Fruit fly (Drosophila melanogaster) whole organism, prepupa: ENCODE measurements around the gene bigmax.

Experiments used
- CG10669 ChIP-seq: fragments of 200-800 bp; sonication (Bioruptor generic); optimal IDR thresholded peaks from 3 replicates; lab custom pipeline; 2018; ENCODE audit warnings: missing biosample characterization, mild to moderate bottlenecking, missing genetic modification characterization, moderate library complexity
- CG11762 ChIP-seq: fragments of 200-800 bp; sonication (Bioruptor generic); optimal IDR thresholded peaks from 3 replicates; lab custom pipeline; 2016; ENCODE audit warnings: missing biosample characterization, missing genetic modification characterization; ENCODE audit not compliant: insufficient read depth
- CG11902 ChIP-seq: fragments of 200-800 bp; sonication (Bioruptor generic); optimal IDR thresholded peaks from 3 replicates; lab custom pipeline; 2016; ENCODE audit warnings: missing biosample characterization, missing genetic modification characterization
- CG1621 ChIP-seq: fragments of 200-800 bp; sonication (Bioruptor generic); optimal IDR thresholded peaks from 3 replicates; lab custom pipeline; 2018; ENCODE audit warnings: missing biosample characterization, mild to moderate bottlenecking, missing genetic modification characterization
- CG3032 ChIP-seq: fragments of 200-800 bp; optimal IDR thresholded peaks from 2 replicates; lab custom pipeline; 2019; ENCODE audit warnings: missing biosample characterization, mild to moderate bottlenecking, missing genetic modification characterization, moderate library complexity
- CG31627 ChIP-seq: fragments of 200-800 bp; sonication (Bioruptor generic); optimal IDR thresholded peaks from 3 replicates; lab custom pipeline; 2016; ENCODE audit warnings: missing biosample characterization, missing genetic modification characterization
- CG32006 ChIP-seq: fragments of 200-800 bp; sonication (Bioruptor generic); optimal IDR thresholded peaks from 3 replicates; lab custom pipeline; 2017; ENCODE audit warnings: missing biosample characterization, mild to moderate bottlenecking, missing genetic modification characterization
- CG34406 ChIP-seq: fragments of 200-800 bp; sonication (Bioruptor generic); optimal IDR thresholded peaks from 3 replicates; lab custom pipeline; 2016; ENCODE audit warnings: missing biosample characterization, missing genetic modification characterization
- CG3919 ChIP-seq: fragments of 200-800 bp; sonication (Bioruptor generic); optimal IDR thresholded peaks from 3 replicates; lab custom pipeline; 2016; ENCODE audit warnings: missing biosample characterization, missing genetic modification characterization
- CG4318 ChIP-seq: fragments of 200-800 bp; sonication (Bioruptor generic); optimal IDR thresholded peaks from 3 replicates; lab custom pipeline; 2017; ENCODE audit warnings: missing biosample characterization, mild to moderate bottlenecking, missing genetic modification characterization
- CG6163 ChIP-seq: fragments of 200-800 bp; sonication (Bioruptor generic); IDR thresholded peaks from 3 replicates; pipeline ENCODE4 v1.3.6; 2022; ENCODE audit warnings: missing biosample characterization, missing genetic modification characterization
- CG6276 ChIP-seq: fragments of 200-800 bp; sonication (Bioruptor generic); optimal IDR thresholded peaks from 2 replicates; lab custom pipeline; 2017; ENCODE audit warnings: missing biosample characterization, mild to moderate bottlenecking, missing genetic modification characterization
- CG6792 ChIP-seq: fragments of 200-800 bp; sonication (Bioruptor generic); optimal IDR thresholded peaks from 3 replicates; lab custom pipeline; 2016; ENCODE audit warnings: missing biosample characterization, missing genetic modification characterization
- CG6808 ChIP-seq: fragments of 200-800 bp; sonication (Bioruptor generic); optimal IDR thresholded peaks from 3 replicates; lab custom pipeline; 2017; ENCODE audit warnings: missing biosample characterization, missing genetic modification characterization, mild to moderate bottlenecking, moderate library complexity, missing genetic modification reagents
- CG7368 ChIP-seq: fragments of 200-800 bp; sonication (Bioruptor generic); optimal IDR thresholded peaks from 3 replicates; lab custom pipeline; 2016; ENCODE audit warnings: missing biosample characterization, missing genetic modification characterization
- CG8119 ChIP-seq: fragments of 200-800 bp; sonication (Bioruptor generic); IDR thresholded peaks from 3 replicates; pipeline ENCODE4 v1.3.6; 2022; ENCODE audit warnings: missing biosample characterization, missing genetic modification characterization
- CG8319 ChIP-seq: fragments of 200-800 bp; sonication (Bioruptor generic); optimal IDR thresholded peaks from 3 replicates; lab custom pipeline; 2016; ENCODE audit warnings: missing biosample characterization, missing genetic modification characterization
- CG8632 ChIP-seq: fragments of 200-800 bp; sonication (Bioruptor generic); optimal IDR thresholded peaks from 3 replicates; lab custom pipeline; 2016; ENCODE audit warnings: missing biosample characterization, missing genetic modification characterization
- CG9139 ChIP-seq: fragments of 200-800 bp; sonication (Bioruptor generic); optimal IDR thresholded peaks from 3 replicates; lab custom pipeline; 2017; ENCODE audit warnings: missing biosample characterization, mild to moderate bottlenecking, missing genetic modification characterization
- Eip75B ChIP-seq: fragments of 200-800 bp; sonication (Bioruptor generic); optimal IDR thresholded peaks from 3 replicates; lab custom pipeline; 2016; ENCODE audit warnings: missing biosample characterization, missing genetic modification characterization
- Eip78C ChIP-seq: fragments of 200-800 bp; sonication (Bioruptor generic); peaks from one replicate; lab custom pipeline; 2016; ENCODE audit warnings: missing biosample characterization, missing genetic modification characterization
- Ets21C ChIP-seq: fragments of 200-800 bp; sonication (Bioruptor generic); optimal IDR thresholded peaks from 3 replicates; lab custom pipeline; 2016; ENCODE audit warnings: missing biosample characterization, missing genetic modification characterization
- Ets96B ChIP-seq: fragments of 200-800 bp; optimal IDR thresholded peaks from 2 replicates; lab custom pipeline; 2019; ENCODE audit warnings: missing biosample characterization, mild to moderate bottlenecking, missing genetic modification characterization, moderate library complexity
- Gug ChIP-seq: fragments of 200-800 bp; sonication (Bioruptor generic); IDR thresholded peaks from 2 replicates; pipeline ENCODE4 v1.3.6; 2022; ENCODE audit warnings: missing biosample characterization, missing genetic modification characterization
- Hr39 ChIP-seq: fragments of 200-800 bp; sonication (Bioruptor generic); optimal IDR thresholded peaks from 2 replicates; lab custom pipeline; 2016; ENCODE audit warnings: missing biosample characterization, missing genetic modification characterization
- Hr4 ChIP-seq: fragments of 200-800 bp; sonication (Bioruptor generic); optimal IDR thresholded peaks from 3 replicates; lab custom pipeline; 2016; ENCODE audit warnings: missing biosample characterization, missing genetic modification characterization
- OdsH ChIP-seq: fragments of 200-800 bp; sonication (Bioruptor generic); optimal IDR thresholded peaks from 3 replicates; lab custom pipeline; 2016; ENCODE audit warnings: missing biosample characterization, missing genetic modification characterization
- Sox14 ChIP-seq: fragments of 200-800 bp; sonication (Bioruptor generic); optimal IDR thresholded peaks from 3 replicates; lab custom pipeline; 2016; ENCODE audit warnings: missing biosample characterization, missing genetic modification characterization
- achi ChIP-seq: fragments of 200-800 bp; sonication (Bioruptor generic); optimal IDR thresholded peaks from 3 replicates; lab custom pipeline; 2016; ENCODE audit warnings: missing biosample characterization, missing genetic modification characterization
- acj6 ChIP-seq: fragments of 200-800 bp; sonication (Bioruptor generic); optimal IDR thresholded peaks from 3 replicates; lab custom pipeline; 2016; ENCODE audit warnings: missing biosample characterization, missing genetic modification characterization
- cyc ChIP-seq: fragments of 200-800 bp; sonication (Bioruptor generic); optimal IDR thresholded peaks from 3 replicates; lab custom pipeline; 2016; ENCODE audit warnings: missing biosample characterization, missing genetic modification characterization
- dac ChIP-seq: fragments of 200-800 bp; sonication (Bioruptor generic); optimal IDR thresholded peaks from 2 replicates; lab custom pipeline; 2017; ENCODE audit warnings: missing biosample characterization, mild to moderate bottlenecking, missing genetic modification characterization
- eg ChIP-seq: fragments of 200-800 bp; sonication (Bioruptor generic); IDR thresholded peaks from 3 replicates; pipeline ENCODE4 v1.3.6; 2022; ENCODE audit warnings: missing biosample characterization, missing genetic modification characterization
- esn ChIP-seq: fragments of 200-800 bp; sonication (Bioruptor generic); optimal IDR thresholded peaks from 2 replicates; lab custom pipeline; 2016; ENCODE audit warnings: missing biosample characterization, mild to moderate bottlenecking, missing genetic modification characterization, moderate library complexity
- fkh ChIP-seq: fragments of 200-800 bp; sonication (Bioruptor generic); optimal IDR thresholded peaks from 3 replicates; lab custom pipeline; 2017; ENCODE audit warnings: missing biosample characterization, mild to moderate bottlenecking, missing genetic modification characterization, moderate library complexity
- lz ChIP-seq: fragments of 200-800 bp; sonication (Bioruptor generic); optimal IDR thresholded peaks from 3 replicates; lab custom pipeline; 2016; ENCODE audit warnings: missing biosample characterization, missing genetic modification characterization
- net ChIP-seq: fragments of 200-800 bp; sonication (Bioruptor generic); optimal IDR thresholded peaks from 3 replicates; lab custom pipeline; 2016; ENCODE audit warnings: missing biosample characterization, missing genetic modification characterization
- pdm3 ChIP-seq: fragments of 200-800 bp; sonication (Bioruptor generic); optimal IDR thresholded peaks from 3 replicates; lab custom pipeline; 2016; ENCODE audit warnings: missing biosample characterization, missing genetic modification characterization
- salr ChIP-seq, 2 experiments: fragments of 200-800 bp; sonication (Bioruptor generic); optimal IDR thresholded peaks; 3 replicates each; lab custom pipeline; 2016 to 2018; ENCODE audit warnings: missing biosample characterization in 2 of 2, missing genetic modification characterization in 2 of 2, mild to moderate bottlenecking in 1 of 2
- ss ChIP-seq, 2 experiments: fragments of 200-800 bp; sonication (Bioruptor generic); optimal IDR thresholded peaks; 2 replicates in 1 of 2; 3 replicates in 1 of 2; lab custom pipeline; 2017 to 2018; ENCODE audit warnings: mild to moderate bottlenecking in 2 of 2, missing biosample characterization in 2 of 2, missing genetic modification characterization in 2 of 2, moderate library complexity in 1 of 2
- svp ChIP-seq: fragments of 200-800 bp; sonication (Bioruptor generic); peaks from one replicate; lab custom pipeline; 2016; ENCODE audit warnings: missing biosample characterization, missing genetic modification characterization
- topi ChIP-seq: fragments of 200-800 bp; sonication (Bioruptor generic); optimal IDR thresholded peaks from 3 replicates; lab custom pipeline; 2016; ENCODE audit warnings: missing biosample characterization, missing genetic modification characterization
- vri ChIP-seq: fragments of 200-800 bp; sonication (Bioruptor generic); optimal IDR thresholded peaks from 3 replicates; lab custom pipeline; 2016; ENCODE audit warnings: missing biosample characterization, mild to moderate bottlenecking, missing genetic modification characterization

Gene bigmax

DNA sequence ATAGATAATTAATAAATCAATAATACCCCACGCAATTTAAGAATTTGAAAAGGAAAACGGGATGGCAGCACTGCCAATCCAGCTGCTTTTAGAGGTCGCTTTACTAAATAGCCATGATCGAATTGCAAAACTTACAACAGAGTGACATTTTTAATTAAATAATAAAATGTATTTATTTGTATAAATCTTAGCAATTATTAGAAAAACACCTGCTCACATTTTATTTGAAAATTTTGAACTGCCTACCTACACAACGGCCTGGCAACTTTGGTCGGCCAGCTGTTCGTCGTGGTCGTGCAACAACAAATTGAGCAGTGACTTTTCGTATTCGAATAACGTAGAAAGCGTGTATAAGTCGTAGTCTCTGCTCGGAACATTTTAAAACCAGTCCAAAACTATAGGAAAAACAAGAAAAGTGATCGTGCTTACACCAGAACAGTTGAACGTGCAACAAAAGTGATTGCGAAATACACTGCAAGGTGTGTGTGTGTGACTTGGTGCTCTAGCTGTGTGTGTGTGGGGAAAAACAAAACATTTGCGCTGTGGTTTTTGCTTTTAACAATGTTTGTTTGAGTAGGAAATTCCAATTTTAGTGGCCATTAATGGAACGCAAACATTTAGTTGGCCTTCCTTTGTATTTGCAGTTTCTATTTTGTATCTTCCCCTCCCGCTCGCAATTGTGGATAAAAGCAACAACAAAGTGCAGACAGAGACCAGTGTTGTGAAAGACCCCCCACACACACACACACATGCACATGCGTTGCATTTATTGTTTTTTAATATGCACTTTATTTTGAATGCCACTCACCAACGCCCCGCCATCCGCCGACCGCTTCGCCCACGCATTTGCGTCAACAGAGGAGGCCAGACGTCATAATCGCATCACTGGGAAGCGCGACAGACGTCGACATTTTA is 13.5 kb downstream of the bigmax start, which contains the start of gene CG5938 (continued):
- TF ChIP-seq fkh (GFP tag; lab: Kevin White, UChicago) (peak; percentile 21), vri (GFP tag; lab: Kevin White, UChicago) (peak; percentile 10), CG8119 (GFP tag; lab: Robert Waterston, UW) (no peak), CG4318 (GFP tag; lab: Kevin White, UChicago) (no peak), achi (GFP tag; lab: Kevin White, UChicago) (peak; percentile 57), salr (GFP tag; optimal IDR thresholded peaks at IDR 0.05; lab: Kevin White, UChicago) (peak in 1 of 2 experiments; percentile 9), CG11902 (GFP tag; lab: Kevin White, UChicago) (peak; percentile 22), CG8319 (GFP tag; lab: Kevin White, UChicago) (no peak), esn (GFP tag; lab: Kevin White, UChicago) (peak; percentile 18), CG8632 (GFP tag; lab: Kevin White, UChicago) (no peak)

dm6 chr3R:27273118-27274062 is 14.9 kb downstream of the bigmax start, which contains the start of gene CG5934:
Gene CG5934 (plus strand): TSS chr3R:27273705.
- TF ChIP-seq Hr39 (GFP tag; lab: Kevin White, UChicago) (peak; percentile 29), Ets96B (tag; lab: Kevin White, UChicago) (no peak), net (GFP tag; lab: Kevin White, UChicago) (peak; percentile 19), CG6808 (GFP tag; lab: Kevin White, UChicago) (peak; percentile 6), CG3919 (GFP tag; lab: Kevin White, UChicago) (peak; percentile 46), CG3032 (tag; lab: Kevin White, UChicago) (peak; percentile 2), CG11902 (GFP tag; lab: Kevin White, UChicago) (peak; percentile 10), CG8319 (GFP tag; lab: Kevin White, UChicago) (no peak), eg (GFP tag; lab: Robert Waterston, UW) (no peak), CG10669 (GFP tag; lab: Kevin White, UChicago) (peak; percentile 1), CG34406 (GFP tag; lab: Kevin White, UChicago) (peak; percentile 15), Eip78C (GFP tag; lab: Kevin White, UChicago) (peak; percentile 61), CG31627 (GFP tag; lab: Kevin White, UChicago) (peak; percentile 48), CG1621 (no peak), topi (peak; percentile 31), Ets21C (GFP tag; lab: Kevin White, UChicago) (no peak), fkh (GFP tag; lab: Kevin White, UChicago) (peak; percentile 18), Eip75B (GFP tag; lab: Kevin White, UChicago) (peak; percentile 46), CG11762 (GFP tag; lab: Kevin White, UChicago) (no peak), OdsH (no peak), Sox14 (GFP tag; lab: Kevin White, UChicago) (peak; percentile 52), CG6792 (GFP tag; lab: Kevin White, UChicago) (peak; percentile 26), dac (GFP tag; lab: Kevin White, UChicago) (no peak), lz (peak; percentile 35), CG6163 (GFP tag; lab: Robert Waterston, UW) (peak; percentile 47; the same call in 1 of the 3 replicates), vri (GFP tag; lab: Kevin White, UChicago) (peak; percentile 56), svp (GFP tag; lab: Kevin White, UChicago) (peak; percentile 50), acj6 (GFP tag; lab: Kevin White, UChicago) (peak; percentile 11), cyc (GFP tag; lab: Kevin White, UChicago) (peak; percentile 53), ss (GFP tag; optimal IDR thresholded peaks at IDR 0.05; lab: Kevin White, UChicago) (peak in 1 of 2 experiments; percentile 44), salr (GFP tag; optimal IDR thresholded peaks at IDR 0.05; lab: Kevin White, UChicago) (no peak), CG7368 (no peak), achi (GFP tag; lab: Kevin White, UChicago) (peak; percentile 26), pdm3 (peak; percentile 43), esn (GFP tag; lab: Kevin White, UChicago) (peak; percentile 52), CG9139 (GFP tag; lab: Kevin White, UChicago) (no peak), Hr4 (GFP tag; lab: Kevin White, UChicago) (no peak), CG32006 (peak; percentile 3), Gug (GFP tag; lab: Robert Waterston, UW) (no peak), CG6276 (peak; percentile 73)
